Worm (Caenorhabditis elegans) whole organism, L4 larva: Measurements from ENCODE around the gene Y38A10A.2.

Experiments used
- T20F7.1 ChIP-seq: fragments of 200-800 bp; sonication (Bioruptor generic); optimal IDR thresholded peaks from 2 replicates; lab custom pipeline; 2018; ENCODE audit warnings: mild to moderate bottlenecking, missing genetic modification characterization, missing compliant biosample characterization
- T26A8.4 ChIP-seq: fragments of 200-800 bp; sonication (Bioruptor generic); IDR thresholded peaks from 2 replicates; pipeline ENCODE4 v1.3.6; 2022; ENCODE audit warnings: missing genetic modification characterization, missing compliant biosample characterization
- Y48G9A.11 ChIP-seq: fragments of 200-800 bp; sonication (Bioruptor generic); IDR thresholded peaks from 2 replicates; pipeline ENCODE4 v1.3.6; 2022; ENCODE audit warnings: missing genetic modification reagents, missing genetic modification characterization, missing compliant biosample characterization
- Y5F2A.4 ChIP-seq: fragments of 200-800 bp; sonication (Bioruptor generic); optimal IDR thresholded peaks from 2 replicates; lab custom pipeline; 2018; ENCODE audit warnings: mild to moderate bottlenecking, missing genetic modification characterization, missing compliant biosample characterization
- Y75B8A.6 ChIP-seq: fragments of 200-800 bp; sonication (Bioruptor generic); IDR thresholded peaks from 2 replicates; pipeline ENCODE4 v1.3.6; 2022; ENCODE audit warnings: missing genetic modification reagents, missing genetic modification characterization, missing compliant biosample characterization
- ZK337.2 ChIP-seq: fragments of 200-800 bp; sonication (Bioruptor generic); IDR thresholded peaks from 2 replicates; pipeline ENCODE4 v1.3.6; 2022; ENCODE audit warnings: missing genetic modification reagents, missing genetic modification characterization, missing compliant biosample characterization
- aha-1 ChIP-seq: fragments of 150-350 bp; peaks from one replicate; lab custom pipeline; 2014; ENCODE audit warnings: missing biosample characterization, missing genetic modification characterization
- ama-1 ChIP-seq: fragments of 150-350 bp; optimal IDR thresholded peaks from 2 replicates; lab custom pipeline; 2014; ENCODE audit warnings: inconsistent platforms, mixed read lengths
- ceh-20 ChIP-seq: fragments of 200-800 bp; sonication (Bioruptor generic); IDR thresholded peaks from 2 replicates; pipeline ENCODE4 v1.3.6; 2022; ENCODE audit warnings: missing genetic modification reagents, missing genetic modification characterization, missing compliant biosample characterization
- cey-2 ChIP-seq: sonication (generic microtip); optimal IDR thresholded peaks from 3 replicates; lab custom pipeline; 2017; ENCODE audit warnings: missing genetic modification characterization, mild to moderate bottlenecking, missing compliant biosample characterization, antibody characterized with exemption, borderline replicate concordance; ENCODE audit not compliant: insufficient read depth
- dmd-9 ChIP-seq: fragments of 200-800 bp; sonication (Bioruptor generic); IDR thresholded peaks from 2 replicates; pipeline ENCODE4 v1.3.6; 2022; ENCODE audit warnings: missing genetic modification reagents, missing genetic modification characterization, missing compliant biosample characterization
- duxl-1 ChIP-seq: sonication (generic microtip); optimal IDR thresholded peaks from 2 replicates; lab custom pipeline; 2016; ENCODE audit warnings: mild to moderate bottlenecking, missing genetic modification characterization, moderate library complexity, missing compliant biosample characterization; ENCODE audit not compliant: poor library complexity
- dve-1 ChIP-seq: sonication (generic microtip); optimal IDR thresholded peaks from 2 replicates; lab custom pipeline; 2017; ENCODE audit warnings: antibody characterized with exemption, mild to moderate bottlenecking, missing genetic modification characterization, missing compliant biosample characterization; ENCODE audit not compliant: insufficient read depth
- egl-43 ChIP-seq: fragments of 200-800 bp; sonication (Bioruptor generic); IDR thresholded peaks from 2 replicates; pipeline ENCODE4 v1.3.6; 2022; ENCODE audit warnings: missing genetic modification reagents, missing genetic modification characterization, missing compliant biosample characterization
- hlh-30 ChIP-seq: sonication (generic microtip); optimal IDR thresholded peaks from 2 replicates; lab custom pipeline; 2017; ENCODE audit warnings: antibody characterized with exemption, mild to moderate bottlenecking, missing genetic modification characterization, missing compliant biosample characterization; ENCODE audit not compliant: insufficient read depth
- lin-15B ChIP-seq: fragments of 150-350 bp; sonication (generic microtip); optimal IDR thresholded peaks from 3 replicates; lab custom pipeline; 2014; ENCODE audit warnings: missing biosample characterization, missing genetic modification characterization
- lin-38 ChIP-seq: fragments of 200-800 bp; sonication (Bioruptor generic); IDR thresholded peaks from 2 replicates; pipeline ENCODE4 v1.3.6; 2022; ENCODE audit warnings: missing genetic modification reagents, missing genetic modification characterization, missing compliant biosample characterization
- lin-39 ChIP-seq: fragments of 150-350 bp; optimal IDR thresholded peaks from 2 replicates; lab custom pipeline; 2014; ENCODE audit warnings: missing biosample characterization, missing genetic modification reagents, missing genetic modification characterization
- lsy-2 ChIP-seq, 2 experiments: fragments of 150-350 bp in 1 of 2; sonication (generic microtip) in 1 of 2; optimal IDR thresholded peaks; 2 replicates each; lab custom pipeline; 2014 to 2017; ENCODE audit warnings: missing biosample characterization in 2 of 2, missing genetic modification characterization in 2 of 2
- mep-1 ChIP-seq: fragments of 150-350 bp; sonication (generic microtip); optimal IDR thresholded peaks from 3 replicates; lab custom pipeline; 2014; ENCODE audit warnings: missing biosample characterization, missing genetic modification characterization
- mes-2 ChIP-seq: sonication (generic microtip); optimal IDR thresholded peaks from 2 replicates; lab custom pipeline; 2016; ENCODE audit warnings: missing genotype, mild to moderate bottlenecking, missing genetic modification characterization, missing compliant biosample characterization; ENCODE audit not compliant: poor library complexity, severe bottlenecking
- mxl-3 ChIP-seq: fragments of 200-800 bp; sonication (Bioruptor generic); optimal IDR thresholded peaks from 2 replicates; lab custom pipeline; 2018; ENCODE audit warnings: mild to moderate bottlenecking, missing genetic modification characterization, missing compliant biosample characterization
- nhr-102 ChIP-seq: sonication (generic microtip); optimal IDR thresholded peaks from 2 replicates; lab custom pipeline; 2016; ENCODE audit warnings: mild to moderate bottlenecking, missing genetic modification characterization, moderate library complexity, missing compliant biosample characterization
- nhr-42 ChIP-seq: fragments of 200-800 bp; sonication (Bioruptor generic); IDR thresholded peaks from 2 replicates; pipeline ENCODE4 v1.3.6; 2022; ENCODE audit warnings: missing genetic modification characterization, missing compliant biosample characterization
- nhr-48 ChIP-seq: sonication (generic microtip); optimal IDR thresholded peaks from 2 replicates; lab custom pipeline; 2016; ENCODE audit warnings: mild to moderate bottlenecking, missing genetic modification characterization, missing compliant biosample characterization
- php-3 ChIP-seq: fragments of 200-800 bp; sonication (Bioruptor generic); IDR thresholded peaks from 2 replicates; pipeline ENCODE4 v1.3.6; 2022; ENCODE audit warnings: missing genetic modification reagents, missing genetic modification characterization, missing compliant biosample characterization
- saeg-2 ChIP-seq: fragments of 200-800 bp; sonication (Bioruptor generic); IDR thresholded peaks from 2 replicates; pipeline ENCODE4 v1.3.6; 2022; ENCODE audit warnings: missing genetic modification reagents, missing genetic modification characterization, missing compliant biosample characterization
- skn-1 ChIP-seq: fragments of 150-350 bp; optimal IDR thresholded peaks from 2 replicates; lab custom pipeline; 2014; ENCODE audit warnings: missing biosample characterization, missing genetic modification characterization
- snpc-1.2 ChIP-seq: fragments of 200-800 bp; sonication (Bioruptor generic); IDR thresholded peaks from 2 replicates; pipeline ENCODE4 v1.3.6; 2022; ENCODE audit warnings: missing genetic modification reagents, missing genetic modification characterization, missing compliant biosample characterization
- spr-1 ChIP-seq: sonication (generic microtip); optimal IDR thresholded peaks from 2 replicates; lab custom pipeline; 2016; ENCODE audit warnings: mild to moderate bottlenecking, missing genetic modification characterization, missing compliant biosample characterization
- tag-97 ChIP-seq: fragments of 200-800 bp; sonication (Bioruptor generic); IDR thresholded peaks from 2 replicates; pipeline ENCODE4 v1.3.6; 2022; ENCODE audit warnings: missing genetic modification characterization, missing compliant biosample characterization
- unc-130 ChIP-seq: sonication (generic microtip); optimal IDR thresholded peaks from 2 replicates; lab custom pipeline; 2016; ENCODE audit warnings: missing genetic modification reagents, missing genetic modification characterization, missing compliant biosample characterization
- unc-62 ChIP-seq, 3 experiments: fragments of 150-350 bp in 1 of 3; sonication (generic microtip); optimal IDR thresholded peaks in 2 of 3; peaks in 1 of 3; 1 replicate in 1 of 3; 2 replicates in 2 of 3; lab custom pipeline; 2014 to 2017; ENCODE audit warnings: missing biosample characterization in 3 of 3, missing genetic modification characterization in 3 of 3, missing genetic modification reagents in 3 of 3, missing genotype in 1 of 3
- vab-7 ChIP-seq: fragments of 200-800 bp; sonication (Bioruptor generic); IDR thresholded peaks from 2 replicates; pipeline ENCODE4 v1.3.6; 2022; ENCODE audit warnings: missing genetic modification reagents, missing genetic modification characterization, missing compliant biosample characterization

Gene Y38A10A.2

ce11 chrV:6030559-6030975, 32.7 kb downstream of the Y38A10A.2 start (continued):
- TF ChIP-seq hlh-30 (tag; lab: Kevin White, UChicago) (peak; percentile 40), lin-15B (tag; lab: Kevin White, UChicago) (no peak), tag-97 (no peak), unc-130 (GFP tag; lab: Kevin White, UChicago) (no peak), Y75B8A.6 (GFP tag; lab: Robert Waterston, UW) (no peak), vab-7 (GFP tag; lab: Robert Waterston, UW) (no peak), ama-1 (lab: Kevin White, UChicago) (no peak), cey-2 (tag; lab: Kevin White, UChicago) (no peak)

- TF ChIP-seq spr-1 (tag; lab: Kevin White, UChicago) (no peak), nhr-48 (peak; percentile 12), hlh-30 (tag; lab: Kevin White, UChicago) (peak; percentile 30)
Measured at ce11 chrV:6022076-6022475, 41.2 kb downstream of the Y38A10A.2 start.

ce11 chrV:6018944-6019450, 44.2 kb downstream of the Y38A10A.2 start, which contains the start of gene picc-1:
picc-1 (plus strand) TSS chrV:6018994.
- peak; percentile 24 for TF ChIP-seq T20F7.1 (GFP tag; lab: Kevin White, UChicago)
- TF ChIP-seq Y48G9A.11 (GFP tag; lab: Robert Waterston, UW), result peak; percentile 69
- TF ChIP-seq nhr-48, result peak; percentile 47
- peak; percentile 96 for TF ChIP-seq aha-1 (tag; lab: Kevin White, UChicago)
- no peak for TF ChIP-seq ZK337.2 (GFP tag; lab: Robert Waterston, UW)
- TF ChIP-seq mes-2 (tag; lab: Kevin White, UChicago), result peak; percentile 38
- peak; percentile 72 for TF ChIP-seq mep-1 (tag; lab: Kevin White, UChicago)
- TF ChIP-seq lin-39 (tag; lab: Kevin White, UChicago), result no peak
- TF ChIP-seq unc-62 (GFP tag; optimal IDR thresholded peaks at IDR 0.05 in 1 of 2; lab: Kevin White, UChicago), result no peak
- no peak for TF ChIP-seq unc-62 (tag; optimal IDR thresholded peaks at IDR 0.05; lab: Kevin White, UChicago)
- peak; percentile 69 for TF ChIP-seq nhr-102 (tag; lab: Kevin White, UChicago)
- no peak for TF ChIP-seq skn-1 (tag; lab: Kevin White, UChicago)
- peak; percentile 64 for TF ChIP-seq duxl-1
- peak; percentile 63 for TF ChIP-seq lin-38
- TF ChIP-seq T26A8.4 (GFP tag; lab: Robert Waterston, UW), result 0 out of 2 replicates have a peak, but pooled peaks have one; percentile 27
- TF ChIP-seq nhr-42 (GFP tag; lab: Robert Waterston, UW), result no peak
- no peak for TF ChIP-seq ceh-20
- no peak for TF ChIP-seq mxl-3 (GFP tag; lab: Kevin White, UChicago)
- TF ChIP-seq saeg-2 (GFP tag; lab: Robert Waterston, UW), result no peak
- TF ChIP-seq Y5F2A.4 (GFP tag; lab: Kevin White, UChicago), result no peak
- TF ChIP-seq lsy-2 (tag; optimal IDR thresholded peaks at IDR 0.05; lab: Kevin White, UChicago), result peak in 1 of 2 experiments; percentile 11
- TF ChIP-seq dmd-9, result 0 out of 2 replicates have a peak, but pooled peaks have one; percentile 38
- TF ChIP-seq Y75B8A.6 (GFP tag; lab: Robert Waterston, UW), result no peak
- TF ChIP-seq ama-1 (lab: Kevin White, UChicago), result peak; percentile 89
- TF ChIP-seq dve-1 (tag; lab: Kevin White, UChicago), result peak; percentile 21
- TF ChIP-seq php-3 (GFP tag; lab: Robert Waterston, UW), result no peak
- peak; percentile 31; the same call in 1 of the 2 replicates for TF ChIP-seq egl-43 (GFP tag; lab: Robert Waterston, UW)
- 0 out of 2 replicates have a peak, but pooled peaks have one; percentile 36 for TF ChIP-seq snpc-1.2 (GFP tag; lab: Robert Waterston, UW)
- TF ChIP-seq, all 104 proteins: peak for 16
